Fruit fly (Drosophila melanogaster): ENCODE data around the gene CG44325.

The CG44325 gene

dm6 chrX:9062665-9063064, 15.6 kb downstream of the CG44325 start (continued):
- TF ChIP-seq seq (GFP tag; IDR thresholded peaks at IDR 0.05), result 0 out of 2 replicates have a peak, but pooled peaks have one; percentile 28
- no peak for TF ChIP-seq CG17568 (GFP tag; optimal IDR thresholded peaks at IDR 0.05)
- TF ChIP-seq Taf1 (GFP tag; IDR thresholded peaks at IDR 0.05), result no peak
- TF ChIP-seq jumu (GFP tag; optimal IDR thresholded peaks at IDR 0.05), result no peak
- TF ChIP-seq Rfx (GFP tag; IDR thresholded peaks at IDR 0.05), result peak; percentile 63
- TF ChIP-seq CG4424 (GFP tag; optimal IDR thresholded peaks at IDR 0.05), result no peak
- no peak for TF ChIP-seq CG10147 (GFP tag; optimal IDR thresholded peaks at IDR 0.05)
- no peak for TF ChIP-seq Bgb (GFP tag; IDR thresholded peaks at IDR 0.05; ENCODE audit: partially characterized antibody)
- TF ChIP-seq CG9797 (GFP tag; optimal IDR thresholded peaks at IDR 0.05), result no peak
- no peak for TF ChIP-seq dpn (GFP tag; optimal IDR thresholded peaks at IDR 0.05)
- no peak for TF ChIP-seq CG43689 (GFP tag; IDR thresholded peaks at IDR 0.05)
- no peak for TF ChIP-seq Sry-δ (GFP tag; optimal IDR thresholded peaks at IDR 0.05)
- no peak for TF ChIP-seq org-1 (GFP tag; optimal IDR thresholded peaks at IDR 0.05)
- TF ChIP-seq Six4 (GFP tag; optimal IDR thresholded peaks at IDR 0.05), result no peak
- peak; percentile 13 for TF ChIP-seq grau (tag; optimal IDR thresholded peaks at IDR 0.05)
- no peak for TF ChIP-seq Hey (tag; optimal IDR thresholded peaks at IDR 0.05)
- no peak for TF ChIP-seq emc (GFP tag; optimal IDR thresholded peaks at IDR 0.05)
- TF ChIP-seq CG9876 (GFP tag; optimal IDR thresholded peaks at IDR 0.05), result no peak
- no peak for TF ChIP-seq CG7963 (GFP tag; IDR thresholded peaks at IDR 0.05; ENCODE audit: partially characterized antibody)
- TF ChIP-seq CG8924 (tag; optimal IDR thresholded peaks at IDR 0.05), result no peak
- TF ChIP-seq CG12391 (tag; optimal IDR thresholded peaks at IDR 0.05), result peak; percentile 7
- TF ChIP-seq yki (optimal IDR thresholded peaks at IDR 0.05), result no peak
- TF ChIP-seq CG42726 (GFP tag; IDR thresholded peaks at IDR 0.05; ENCODE audit: partially characterized antibody), result no peak
- no peak for TF ChIP-seq CG8944 (GFP tag; optimal IDR thresholded peaks at IDR 0.05)
- 0 out of 2 replicates have a peak, but pooled peaks have one; percentile 12 for TF ChIP-seq stc (GFP tag; IDR thresholded peaks at IDR 0.05)
- TF ChIP-seq tgo (GFP tag; IDR thresholded peaks at IDR 0.05), result peak; percentile 60
- TF ChIP-seq CG9727 (GFP tag; optimal IDR thresholded peaks at IDR 0.05), result no peak
- TF ChIP-seq bcd (GFP tag; optimal IDR thresholded peaks at IDR 0.05), result no peak
- no peak for TF ChIP-seq Atf-2 (GFP tag; optimal IDR thresholded peaks at IDR 0.05)
- TF ChIP-seq PHDP (tag; optimal IDR thresholded peaks at IDR 0.05), result no peak
- no peak for TF ChIP-seq CG7556 (GFP tag; optimal IDR thresholded peaks at IDR 0.05)
- no peak for TF ChIP-seq slp2 (GFP tag; optimal IDR thresholded peaks at IDR 0.05)
- no peak for TF ChIP-seq CG8765 (GFP tag; IDR thresholded peaks at IDR 0.05)
- TF ChIP-seq CG1603 (tag; optimal IDR thresholded peaks at IDR 0.05), result no peak
- peak; percentile 23 for TF ChIP-seq CG18262 (tag; optimal IDR thresholded peaks at IDR 0.05)
- no peak for TF ChIP-seq CG1602 (GFP tag; optimal IDR thresholded peaks at IDR 0.05)
- TF ChIP-seq CG4730 (GFP tag; IDR thresholded peaks at IDR 0.05), result 0 out of 2 replicates have a peak, but pooled peaks have one; percentile 11
- TF ChIP-seq ewg (GFP tag; optimal IDR thresholded peaks at IDR 0.05), result no peak
- TF ChIP-seq sens (GFP tag), result no peak
- TF ChIP-seq HmgD (GFP tag; optimal IDR thresholded peaks at IDR 0.05), result no peak
- peak; percentile 25; the same call in 1 of the 3 replicates for TF ChIP-seq CG7357 (GFP tag; IDR thresholded peaks at IDR 0.05)
- TF ChIP-seq prd (optimal IDR thresholded peaks at IDR 0.05), result no peak
- TF ChIP-seq prd (GFP tag; IDR thresholded peaks at IDR 0.05), result peak; percentile 67
- no peak for TF ChIP-seq Blimp-1 (GFP tag; optimal IDR thresholded peaks at IDR 0.05)
- 0 out of 2 replicates have a peak, but pooled peaks have one; percentile 25 for TF ChIP-seq CG14441 (GFP tag; IDR thresholded peaks at IDR 0.05)
- TF ChIP-seq CG30403 (GFP tag; optimal IDR thresholded peaks at IDR 0.05), result peak; percentile 13
- TF ChIP-seq gce (GFP tag; IDR thresholded peaks at IDR 0.05), result no peak
- TF ChIP-seq CG10274 (GFP tag; optimal IDR thresholded peaks at IDR 0.05), result no peak
- no peak for TF ChIP-seq CG2875 (GFP tag; optimal IDR thresholded peaks at IDR 0.05)
- no peak for TF ChIP-seq Deaf1 (tag; optimal IDR thresholded peaks at IDR 0.05)
- TF ChIP-seq CG3995 (GFP tag; optimal IDR thresholded peaks at IDR 0.05), result no peak
- TF ChIP-seq Hr39 (optimal IDR thresholded peaks at IDR 0.05), result no peak
- no peak for TF ChIP-seq Sry-β (GFP tag; optimal IDR thresholded peaks at IDR 0.05)

Measured in whole organism, embryonic.